Worm (Caenorhabditis elegans) whole organism, L1 larva: ENCODE measurements around the gene rpoa-49.
A peak's percentile ranks its signal among the peaks of the same experiment; 100 is the strongest.

ENCODE experiments used
- C04F5.9 ChIP-seq: sonication (generic microtip); optimal IDR thresholded peaks from 2 replicates; lab custom pipeline; 2016; ENCODE audit warnings: missing genetic modification characterization, missing compliant biosample characterization
- C16A3.4 ChIP-seq: fragments of 150-350 bp; optimal IDR thresholded peaks from 2 replicates; lab custom pipeline; 2014; ENCODE audit warnings: missing biosample characterization, missing genetic modification characterization
- F16B12.6 ChIP-seq: fragments of 150-350 bp; optimal IDR thresholded peaks from 2 replicates; lab custom pipeline; 2014; ENCODE audit warnings: missing biosample characterization, missing genetic modification characterization
- aha-1 ChIP-seq: fragments of 150-350 bp; optimal IDR thresholded peaks from 2 replicates; lab custom pipeline; 2014; ENCODE audit warnings: missing biosample characterization, missing genetic modification characterization
- alr-1 ChIP-seq: fragments of 200-800 bp; sonication (Bioruptor generic); optimal IDR thresholded peaks from 2 replicates; lab custom pipeline; 2018; ENCODE audit warnings: borderline replicate concordance, mild to moderate bottlenecking, missing genetic modification characterization, missing compliant biosample characterization
- ama-1 ChIP-seq: fragments of 150-350 bp; optimal IDR thresholded peaks from 2 replicates; lab custom pipeline; 2014
- ceh-8 ChIP-seq: fragments of 200-800 bp; sonication (Bioruptor generic); optimal IDR thresholded peaks from 2 replicates; lab custom pipeline; 2018; ENCODE audit warnings: mild to moderate bottlenecking, missing genetic modification characterization, moderate library complexity, missing compliant biosample characterization
- ceh-82 ChIP-seq, 3 experiments: fragments of 150-350 bp in 1 of 3; sonication (generic microtip) in 2 of 3; optimal IDR thresholded peaks; 2 replicates each; lab custom pipeline; 2014 to 2017; ENCODE audit warnings: missing biosample characterization in 3 of 3, missing genetic modification characterization in 3 of 3
- ces-1 ChIP-seq: fragments of 150-350 bp; optimal IDR thresholded peaks from 2 replicates; lab custom pipeline; 2014; ENCODE audit warnings: missing biosample characterization, missing genetic modification reagents, missing genetic modification characterization
- dpl-1 ChIP-seq, 3 experiments: fragments of 150-350 bp in 2 of 3; sonication (generic microtip) in 1 of 3; optimal IDR thresholded peaks; 2 replicates each; lab custom pipeline; 2014 to 2017; ENCODE audit warnings: missing biosample characterization in 3 of 3, missing genetic modification characterization in 3 of 3, missing genetic modification reagents in 3 of 3
- efl-1 ChIP-seq, 4 experiments: fragments of 150-350 bp; optimal IDR thresholded peaks in 3 of 4; peaks in 1 of 4; 1 replicate in 1 of 4; 2 replicates in 3 of 4; lab custom pipeline; 2014; ENCODE audit warnings: missing biosample characterization in 2 of 4, missing genetic modification characterization in 2 of 4, missing genetic modification reagents in 2 of 4
- efl-3 ChIP-seq: fragments of 200-800 bp; sonication (Bioruptor generic); optimal IDR thresholded peaks from 2 replicates; lab custom pipeline; 2018; ENCODE audit warnings: mild to moderate bottlenecking, missing genetic modification characterization, missing compliant biosample characterization
- egl-13 ChIP-seq: sonication (generic microtip); optimal IDR thresholded peaks from 2 replicates; lab custom pipeline; 2016; ENCODE audit warnings: missing genotype, missing genetic modification reagents, missing genetic modification characterization, missing compliant biosample characterization
- elt-2 ChIP-seq: sonication (generic microtip); optimal IDR thresholded peaks from 2 replicates; lab custom pipeline; 2016; ENCODE audit warnings: missing genetic modification characterization, mild to moderate bottlenecking, inconsistent platforms, missing compliant biosample characterization, missing genetic modification reagents
- elt-3 ChIP-seq, 6 experiments: fragments of 150-350 bp in 1 of 6; sonication (generic microtip); optimal IDR thresholded peaks; 2 replicates each; lab custom pipeline; 2017 to 2018; ENCODE audit warnings: missing biosample characterization in 6 of 6, missing genetic modification characterization in 6 of 6, inconsistent platforms in 1 of 6
- ets-5 ChIP-seq: fragments of 200-800 bp; sonication (Bioruptor generic); IDR thresholded peaks from 2 replicates; pipeline ENCODE4 v1.3.6; 2022; ENCODE audit warnings: missing genetic modification characterization, missing compliant biosample characterization
- fkh-10 ChIP-seq: sonication (generic microtip); optimal IDR thresholded peaks from 2 replicates; lab custom pipeline; 2017; ENCODE audit warnings: missing biosample characterization, missing genetic modification reagents, missing genetic modification characterization
- fkh-4 ChIP-seq: sonication (generic microtip); optimal IDR thresholded peaks from 2 replicates; lab custom pipeline; 2016; ENCODE audit warnings: missing compliant biosample characterization, missing genetic modification characterization, borderline replicate concordance
- fos-1 ChIP-seq: fragments of 150-350 bp; optimal IDR thresholded peaks from 2 replicates; lab custom pipeline; 2014; ENCODE audit warnings: missing biosample characterization, missing genetic modification characterization
- grh-1 ChIP-seq: fragments of 200-800 bp; sonication (Bioruptor generic); IDR thresholded peaks from 2 replicates; pipeline ENCODE4 v1.3.6; 2022; ENCODE audit warnings: missing genetic modification reagents, missing genetic modification characterization, missing compliant biosample characterization
- hlh-17 ChIP-seq: fragments of 200-800 bp; sonication (Bioruptor generic); optimal IDR thresholded peaks from 2 replicates; lab custom pipeline; 2018; ENCODE audit warnings: missing genetic modification characterization, mild to moderate bottlenecking, missing compliant biosample characterization, moderate library complexity, borderline replicate concordance
- irx-1 ChIP-seq: sonication (generic microtip); optimal IDR thresholded peaks from 2 replicates; lab custom pipeline; 2016; ENCODE audit warnings: missing genetic modification characterization, missing compliant biosample characterization
- jun-1 ChIP-seq: fragments of 150-350 bp; optimal IDR thresholded peaks from 2 replicates; lab custom pipeline; 2014; ENCODE audit warnings: missing biosample characterization, missing genetic modification reagents, missing genetic modification characterization
- lin-14 ChIP-seq: fragments of 200-800 bp; sonication (Bioruptor generic); optimal IDR thresholded peaks from 2 replicates; lab custom pipeline; 2018; ENCODE audit warnings: mild to moderate bottlenecking, missing genetic modification characterization, moderate library complexity, missing compliant biosample characterization
- lin-15B ChIP-seq: fragments of 150-350 bp; sonication (generic microtip); optimal IDR thresholded peaks from 3 replicates; lab custom pipeline; 2014; ENCODE audit warnings: missing biosample characterization, missing genetic modification characterization
- lin-39 ChIP-seq: fragments of 150-350 bp; optimal IDR thresholded peaks from 2 replicates; lab custom pipeline; 2014; ENCODE audit warnings: missing biosample characterization, missing genetic modification reagents, missing genetic modification characterization
- lsy-2 ChIP-seq, 2 experiments: fragments of 150-350 bp; optimal IDR thresholded peaks; 2 replicates each; lab custom pipeline; 2014; ENCODE audit warnings: missing biosample characterization in 2 of 2, missing genetic modification characterization in 2 of 2
- mab-9 ChIP-seq: fragments of 200-800 bp; sonication (Bioruptor generic); IDR thresholded peaks from 2 replicates; pipeline ENCODE4 v1.3.6; 2022; ENCODE audit warnings: missing genetic modification reagents, missing genetic modification characterization, missing compliant biosample characterization
- mef-2 ChIP-seq: fragments of 150-350 bp; optimal IDR thresholded peaks from 2 replicates; lab custom pipeline; 2014; ENCODE audit warnings: missing biosample characterization, missing genetic modification characterization
- mep-1 ChIP-seq: fragments of 150-350 bp; optimal IDR thresholded peaks from 2 replicates; lab custom pipeline; 2014; ENCODE audit warnings: missing biosample characterization, missing genetic modification characterization
- nhr-19 ChIP-seq: fragments of 200-800 bp; sonication (Bioruptor generic); conservative IDR thresholded peaks from 2 replicates; pipeline ENCODE4 v1.3.6; 2022; ENCODE audit warnings: missing genetic modification characterization, missing compliant biosample characterization
- nhr-20 ChIP-seq: sonication (generic microtip); optimal IDR thresholded peaks from 2 replicates; lab custom pipeline; 2016; ENCODE audit warnings: mild to moderate bottlenecking, missing genetic modification characterization, missing compliant biosample characterization
- nhr-237 ChIP-seq: fragments of 150-350 bp; optimal IDR thresholded peaks from 2 replicates; lab custom pipeline; 2014; ENCODE audit warnings: missing biosample characterization, missing genetic modification characterization
- nhr-47 ChIP-seq: sonication (generic microtip); optimal IDR thresholded peaks from 2 replicates; lab custom pipeline; 2016; ENCODE audit warnings: mild to moderate bottlenecking, missing genetic modification characterization, moderate library complexity, missing compliant biosample characterization
- nhr-76 ChIP-seq: sonication (generic microtip); optimal IDR thresholded peaks from 2 replicates; lab custom pipeline; 2017; ENCODE audit warnings: missing biosample characterization, missing genetic modification characterization
- nhr-77 ChIP-seq: fragments of 150-350 bp; optimal IDR thresholded peaks from 2 replicates; lab custom pipeline; 2014; ENCODE audit warnings: missing biosample characterization, missing genetic modification characterization
- nhr-84 ChIP-seq: sonication (generic microtip); optimal IDR thresholded peaks from 2 replicates; lab custom pipeline; 2017; ENCODE audit warnings: missing biosample characterization, missing genetic modification characterization
- pag-3 ChIP-seq: sonication (generic microtip); optimal IDR thresholded peaks from 2 replicates; lab custom pipeline; 2017; ENCODE audit warnings: missing genetic modification characterization, mild to moderate bottlenecking, missing compliant biosample characterization, antibody characterized with exemption, borderline replicate concordance; ENCODE audit not compliant: insufficient read depth
- pax-3 ChIP-seq: fragments of 200-800 bp; sonication (Bioruptor generic); optimal IDR thresholded peaks from 2 replicates; lab custom pipeline; 2018; ENCODE audit warnings: mild to moderate bottlenecking, missing genetic modification characterization, moderate library complexity, missing compliant biosample characterization
- pqm-1 ChIP-seq: sonication (generic microtip); optimal IDR thresholded peaks from 3 replicates; lab custom pipeline; 2017; ENCODE audit warnings: missing biosample characterization, missing genetic modification characterization
- snu-23 ChIP-seq: sonication (generic microtip); optimal IDR thresholded peaks from 2 replicates; lab custom pipeline; 2016; ENCODE audit warnings: missing genetic modification characterization, missing compliant biosample characterization
- sox-4 ChIP-seq: sonication (generic microtip); optimal IDR thresholded peaks from 2 replicates; lab custom pipeline; 2016; ENCODE audit warnings: missing genetic modification characterization, missing compliant biosample characterization
- sptf-1 ChIP-seq: fragments of 150-350 bp; optimal IDR thresholded peaks from 2 replicates; lab custom pipeline; 2014; ENCODE audit warnings: missing biosample characterization, missing genetic modification characterization
- sup-37 ChIP-seq: fragments of 200-800 bp; sonication (Bioruptor generic); optimal IDR thresholded peaks from 2 replicates; lab custom pipeline; 2018; ENCODE audit warnings: mild to moderate bottlenecking, missing genetic modification characterization, missing compliant biosample characterization
- swsn-7 ChIP-seq: sonication (generic microtip); optimal IDR thresholded peaks from 2 replicates; lab custom pipeline; 2016; ENCODE audit warnings: missing genetic modification characterization, missing compliant biosample characterization
- tbx-2 ChIP-seq: sonication (generic microtip); optimal IDR thresholded peaks from 2 replicates; lab custom pipeline; 2016; ENCODE audit warnings: missing genetic modification characterization, missing compliant biosample characterization
- unc-130 ChIP-seq: fragments of 150-350 bp; optimal IDR thresholded peaks from 2 replicates; lab custom pipeline; 2017; ENCODE audit warnings: missing biosample characterization, missing genetic modification characterization, inconsistent platforms
- unc-98 ChIP-seq: fragments of 200-800 bp; sonication (Bioruptor generic); IDR thresholded peaks from 2 replicates; pipeline ENCODE4 v1.3.6; 2022; ENCODE audit warnings: missing genetic modification characterization, missing compliant biosample characterization
- zag-1 ChIP-seq: fragments of 150-350 bp; optimal IDR thresholded peaks from 2 replicates; lab custom pipeline; 2014; ENCODE audit warnings: missing biosample characterization, missing genetic modification characterization
- zip-4 ChIP-seq: fragments of 200-800 bp; sonication (Bioruptor generic); optimal IDR thresholded peaks from 2 replicates; lab custom pipeline; 2018; ENCODE audit warnings: mild to moderate bottlenecking, missing genetic modification characterization, moderate library complexity, missing compliant biosample characterization
- ztf-11 ChIP-seq, 2 experiments: sonication (generic microtip); optimal IDR thresholded peaks; 2 replicates each; lab custom pipeline; 2016 to 2017; ENCODE audit warnings: missing genetic modification characterization in 2 of 2, missing biosample characterization in 1 of 2, missing compliant biosample characterization in 1 of 2
- ztf-4 ChIP-seq: fragments of 150-350 bp; optimal IDR thresholded peaks from 2 replicates; lab custom pipeline; 2014; ENCODE audit warnings: missing biosample characterization, missing genetic modification characterization

Gene rpoa-49

ce11 chrII:18787-19186 lies 26.1 kb upstream of the rpoa-49 start (continued):
- TF ChIP-seq lin-14 (GFP tag; lab: Kevin White, UChicago) = peak; percentile 98
- peak; percentile 26 for TF ChIP-seq ceh-8
- peak; percentile 65 to 68 for TF ChIP-seq efl-1 (optimal IDR thresholded peaks at IDR 0.05; lab: Kevin White, UChicago)
- TF ChIP-seq efl-1 (GFP tag; optimal IDR thresholded peaks at IDR 0.05 in 1 of 2; lab: Kevin White, UChicago) = peak; percentile 56 to 92
- no peak for TF ChIP-seq irx-1 (tag; lab: Kevin White, UChicago)
- no peak for TF ChIP-seq pax-3
- peak; percentile 4 for TF ChIP-seq nhr-237 (tag; lab: Kevin White, UChicago)
- peak; percentile 51 to 64 for TF ChIP-seq lsy-2 (tag; optimal IDR thresholded peaks at IDR 0.05; lab: Kevin White, UChicago)
- TF ChIP-seq mep-1 (tag; lab: Kevin White, UChicago) = peak; percentile 76
- no peak for TF ChIP-seq pag-3 (tag; lab: Kevin White, UChicago)
- TF ChIP-seq ceh-82 (tag; optimal IDR thresholded peaks at IDR 0.05; lab: Kevin White, UChicago) = peak in 2 of 3 experiments; percentile 52 to 65
- peak; percentile 61 for TF ChIP-seq jun-1
- peak; percentile 73 for TF ChIP-seq swsn-7 (tag; lab: Kevin White, UChicago)
- peak in 1 of 2 experiments; percentile 41 for TF ChIP-seq ztf-11 (tag; optimal IDR thresholded peaks at IDR 0.05; lab: Kevin White, UChicago)
- TF ChIP-seq fkh-10 (GFP tag; lab: Kevin White, UChicago) = peak; percentile 23
- TF ChIP-seq hlh-17 (GFP tag; lab: Kevin White, UChicago) = no peak
- no peak for TF ChIP-seq ztf-4 (tag; lab: Kevin White, UChicago)
- TF ChIP-seq nhr-47 (tag; lab: Kevin White, UChicago) = peak; percentile 75
- peak; percentile 52 for TF ChIP-seq C16A3.4 (tag; lab: Kevin White, UChicago)
- peak; percentile 60; the same call in 1 of the 2 replicates for TF ChIP-seq grh-1
- peak; percentile 71 for TF ChIP-seq nhr-20
- no peak for TF ChIP-seq sox-4 (tag; lab: Kevin White, UChicago)
- TF ChIP-seq fos-1 (tag; lab: Kevin White, UChicago) = peak; percentile 17
- no peak for TF ChIP-seq ces-1 (GFP tag; lab: Kevin White, UChicago)
- TF ChIP-seq elt-3 (tag; optimal IDR thresholded peaks at IDR 0.05; lab: Kevin White, UChicago) = peak in 2 of 6 experiments; percentile 43 to 45
- TF ChIP-seq nhr-84 = no peak
- no peak for TF ChIP-seq zag-1
- TF ChIP-seq lin-15B = peak; percentile 5
- peak; percentile 68 for TF ChIP-seq tbx-2 (tag; lab: Kevin White, UChicago)
- TF ChIP-seq snu-23 (GFP tag; lab: Kevin White, UChicago) = peak; percentile 83
- no peak for TF ChIP-seq elt-2
- no peak for TF ChIP-seq zip-4
- no peak for TF ChIP-seq mab-9
- TF ChIP-seq mef-2 (tag; lab: Kevin White, UChicago) = no peak
- no peak for TF ChIP-seq sup-37 (GFP tag; lab: Kevin White, UChicago)
- TF ChIP-seq unc-130 (tag; lab: Kevin White, UChicago) = no peak
- TF ChIP-seq egl-13 = peak; percentile 7
- no peak for TF ChIP-seq ama-1 (lab: Kevin White, UChicago)
- TF ChIP-seq unc-98 (GFP tag; lab: Robert Waterston, UW) = no peak
- no peak for TF ChIP-seq pqm-1 (tag; lab: Kevin White, UChicago)
- TF ChIP-seq aha-1 (tag; lab: Kevin White, UChicago) = no peak
- no peak for TF ChIP-seq alr-1
- no peak for TF ChIP-seq nhr-76 (tag; lab: Kevin White, UChicago)
- peak; percentile 22 for TF ChIP-seq nhr-77
- no peak for TF ChIP-seq fkh-4
- TF ChIP-seq ets-5 = no peak
- TF ChIP-seq dpl-1 (GFP tag; optimal IDR thresholded peaks at IDR 0.05; lab: Kevin White, UChicago) = peak; percentile 48 to 63 (median 53)
- no peak for TF ChIP-seq lin-39 (tag; lab: Kevin White, UChicago)
- no peak for TF ChIP-seq sptf-1 (tag; lab: Kevin White, UChicago)
- TF ChIP-seq efl-3 (GFP tag; lab: Kevin White, UChicago) = no peak
- TF ChIP-seq F16B12.6 (tag; lab: Kevin White, UChicago) = peak; percentile 44
- TF ChIP-seq nhr-19 (GFP tag; lab: Robert Waterston, UW) = peak; percentile 33; the same call in 1 of the 2 replicates
- peak; percentile 43 for TF ChIP-seq C04F5.9
